Fruit fly (Drosophila melanogaster) S2 (cell line): ENCODE measurements around the gene Msr-110.

Experiments used
- CG8478 ChIP-seq: fragments of >200 bp; optimal IDR thresholded peaks from 2 replicates; lab custom pipeline; 2018
- CTCF ChIP-seq, 2 experiments: fragments of >200 bp; optimal IDR thresholded peaks; 2 replicates each; lab custom pipeline; 2018

DNA sequence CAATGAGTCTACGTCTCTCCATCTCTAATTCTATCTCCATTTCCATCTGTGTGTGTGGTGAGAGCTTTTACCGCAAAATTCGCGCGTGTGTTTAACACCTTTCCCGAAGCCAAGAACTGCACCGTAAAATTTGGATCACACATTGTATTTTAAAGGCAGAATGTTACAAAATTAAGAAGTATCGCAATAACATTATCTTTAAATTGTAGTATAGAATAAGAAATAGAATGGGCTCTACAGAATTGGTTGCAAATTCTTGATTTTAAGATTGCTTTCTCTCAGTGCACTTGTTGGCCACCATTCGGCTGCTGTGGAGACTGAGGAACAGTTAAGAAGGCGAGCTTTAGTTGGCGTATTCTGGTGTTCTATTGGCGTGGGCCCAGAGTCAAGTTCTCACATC lies 49.3 kb upstream of the Msr-110 start:
- TF ChIP-seq CG8478 (lab: Kevin White, UChicago) (no peak), CTCF (optimal IDR thresholded peaks at IDR 0.05; lab: Kevin White, UChicago) (no peak)
